Fruit fly (Drosophila melanogaster) whole organism, wandering third instar larva: ENCODE data around the gene CG31380.

Experiments
- Abd-B ChIP-seq: fragments of >200 bp; optimal IDR thresholded peaks from 2 replicates; lab custom pipeline; 2017; ENCODE audit warnings: missing biosample characterization, missing genetic modification characterization
- CG9705 ChIP-seq: fragments of 200-800 bp; sonication (Bioruptor generic); optimal IDR thresholded peaks from 2 replicates; lab custom pipeline; 2018; ENCODE audit warnings: missing biosample characterization, mild to moderate bottlenecking, missing genetic modification characterization
- CrebA ChIP-seq: fragments of 200-800 bp; sonication (Bioruptor generic); optimal IDR thresholded peaks from 2 replicates; lab custom pipeline; 2016; ENCODE audit warnings: missing biosample characterization, mild to moderate bottlenecking, missing genetic modification characterization, borderline replicate concordance
- Dfd ChIP-seq: fragments of >200 bp; optimal IDR thresholded peaks from 2 replicates; lab custom pipeline; 2017; ENCODE audit warnings: missing biosample characterization, missing genetic modification characterization
- Dif ChIP-seq: fragments of 200-275, 200-300 bp; sonication (Bioruptor generic); optimal IDR thresholded peaks from 2 replicates; lab custom pipeline; 2018; ENCODE audit warnings: missing biosample characterization, missing genetic modification characterization; ENCODE audit not compliant: partially characterized antibody
- GATAd ChIP-seq: sonication (Bioruptor generic); optimal IDR thresholded peaks from 2 replicates; lab custom pipeline; 2016; ENCODE audit warnings: missing biosample characterization, missing genetic modification characterization
- Hnf4 ChIP-seq: fragments of 200-800 bp; sonication (Bioruptor generic); optimal IDR thresholded peaks from 2 replicates; lab custom pipeline; 2016; ENCODE audit warnings: missing biosample characterization, mild to moderate bottlenecking, missing genetic modification characterization
- Hr78 ChIP-seq: fragments of >200 bp; optimal IDR thresholded peaks from 2 replicates; lab custom pipeline; 2017; ENCODE audit warnings: missing biosample characterization, missing genetic modification characterization
- Hr83 ChIP-seq: fragments of 200-300 bp; sonication (Bioruptor generic); optimal IDR thresholded peaks from 2 replicates; lab custom pipeline; 2016; ENCODE audit warnings: missing biosample characterization, mild to moderate bottlenecking, missing genetic modification characterization, moderate library complexity; ENCODE audit not compliant: poor library complexity, severe bottlenecking
- Jra ChIP-seq: sonication (Bioruptor generic); optimal IDR thresholded peaks from 2 replicates; lab custom pipeline; 2016; ENCODE audit warnings: missing biosample characterization, missing genetic modification characterization
- Mio ChIP-seq: sonication (Bioruptor generic); optimal IDR thresholded peaks from 2 replicates; lab custom pipeline; 2016; ENCODE audit warnings: missing biosample characterization, missing genetic modification characterization
- Myc ChIP-seq: fragments of >200 bp; optimal IDR thresholded peaks from 2 replicates; lab custom pipeline; 2017
- N ChIP-seq: fragments of >200 bp; optimal IDR thresholded peaks from 2 replicates; lab custom pipeline; 2018; ENCODE audit warnings: missing biosample characterization, missing external identifiers, missing genetic modification characterization
- OdsH ChIP-seq: fragments of 200-800 bp; sonication (Bioruptor generic); optimal IDR thresholded peaks from 2 replicates; lab custom pipeline; 2016; ENCODE audit warnings: missing biosample characterization, mild to moderate bottlenecking, missing genetic modification characterization
- Rel ChIP-seq, 2 experiments: fragments of 200-800 bp; sonication (Bioruptor generic) in 1 of 2; optimal IDR thresholded peaks; 2 replicates in 1 of 2; 3 replicates in 1 of 2; lab custom pipeline; 2016 to 2019; ENCODE audit warnings: mild to moderate bottlenecking in 2 of 2, missing biosample characterization in 2 of 2, missing genetic modification characterization in 2 of 2, moderate library complexity in 1 of 2
- Sp1 ChIP-seq: fragments of 200-800 bp; sonication (Bioruptor generic); optimal IDR thresholded peaks from 3 replicates; lab custom pipeline; 2019; ENCODE audit warnings: missing biosample characterization, mild to moderate bottlenecking, missing genetic modification characterization, moderate library complexity
- Vsx2 ChIP-seq: fragments of 200-300, 225-300 bp; sonication (Bioruptor generic); optimal IDR thresholded peaks from 2 replicates; lab custom pipeline; 2018; ENCODE audit warnings: missing biosample characterization, missing genetic modification characterization; ENCODE audit not compliant: partially characterized antibody
- br ChIP-seq: fragments of 200-800 bp; sonication (Bioruptor generic); optimal IDR thresholded peaks from 2 replicates; lab custom pipeline; 2016; ENCODE audit warnings: missing biosample characterization, missing genetic modification characterization
- brk ChIP-seq: fragments of 200-800 bp; sonication (Bioruptor generic); optimal IDR thresholded peaks from 2 replicates; lab custom pipeline; 2016; ENCODE audit warnings: missing biosample characterization, mild to moderate bottlenecking, missing genetic modification characterization
- dl ChIP-seq, 2 experiments: fragments of 175-275, 200-275 bp in 1 of 2; fragments of 200-275 bp in 1 of 2; sonication (Bioruptor generic); optimal IDR thresholded peaks; lab custom pipeline; 2018; ENCODE audit warnings: mild to moderate bottlenecking in 2 of 2, missing biosample characterization in 2 of 2, missing genetic modification characterization in 2 of 2, moderate library complexity in 2 of 2; ENCODE audit not compliant: partially characterized antibody in 2 of 2, insufficient read depth in 1 of 2
- dsf ChIP-seq: sonication (Bioruptor generic); optimal IDR thresholded peaks from 2 replicates; lab custom pipeline; 2016; ENCODE audit warnings: missing biosample characterization, missing genetic modification characterization, borderline replicate concordance
- ey ChIP-seq: fragments of 200-800 bp; sonication (Bioruptor generic); optimal IDR thresholded peaks from 2 replicates; lab custom pipeline; 2016; ENCODE audit warnings: missing biosample characterization, missing genetic modification characterization
- foxo ChIP-seq, 2 experiments: fragments of 200-800 bp; sonication (Bioruptor generic); optimal IDR thresholded peaks; 2 replicates in 1 of 2; 3 replicates in 1 of 2; lab custom pipeline; 2016 to 2017; ENCODE audit warnings: missing biosample characterization in 2 of 2, missing genetic modification characterization in 2 of 2
- fru ChIP-seq: fragments of 200-800 bp; sonication (Bioruptor generic); optimal IDR thresholded peaks from 3 replicates; lab custom pipeline; 2016; ENCODE audit warnings: missing biosample characterization, mild to moderate bottlenecking, missing genetic modification characterization
- pan ChIP-seq: fragments of >200 bp; optimal IDR thresholded peaks from 2 replicates; lab custom pipeline; 2017
- rgr ChIP-seq: fragments of 200-800 bp; sonication (Bioruptor generic); optimal IDR thresholded peaks from 3 replicates; lab custom pipeline; 2016; ENCODE audit warnings: missing biosample characterization, mild to moderate bottlenecking, missing genetic modification characterization
- sage ChIP-seq: fragments of 200-800 bp; sonication (Bioruptor generic); optimal IDR thresholded peaks from 2 replicates; lab custom pipeline; 2016; ENCODE audit warnings: missing biosample characterization, mild to moderate bottlenecking, missing genetic modification characterization
- sv ChIP-seq: fragments of 200-800 bp; sonication (Bioruptor generic); optimal IDR thresholded peaks from 3 replicates; lab custom pipeline; 2016; ENCODE audit warnings: missing biosample characterization, missing genetic modification characterization
- tai ChIP-seq: sonication (Bioruptor generic); optimal IDR thresholded peaks from 2 replicates; lab custom pipeline; 2016; ENCODE audit warnings: missing biosample characterization, missing genetic modification characterization
- usp ChIP-seq: fragments of >200 bp; optimal IDR thresholded peaks from 2 replicates; lab custom pipeline; 2017; ENCODE audit warnings: missing biosample characterization, missing genetic modification characterization
- woc ChIP-seq: sonication (Bioruptor generic); optimal IDR thresholded peaks from 2 replicates; lab custom pipeline; 2016; ENCODE audit warnings: missing biosample characterization, mild to moderate bottlenecking, missing genetic modification characterization

CG31380 gene

dm6 chr3R:25829598-25829997 lies 40.3 kb upstream of the CG31380 start, which contains the start of gene Mst57Dc:
Mst57Dc (minus strand) TSS chr3R:25829698.
- TF ChIP-seq Hr78 = no peak
- TF ChIP-seq Vsx2 (GFP tag; lab: Kevin White, UChicago) = no peak

- TF ChIP-seq dsf (no peak), Dfd (GFP tag; lab: Kevin White, UChicago) (no peak), brk (GFP tag; lab: Kevin White, UChicago) (no peak), Abd-B (GFP tag; lab: Kevin White, UChicago) (no peak), ey (GFP tag; lab: Kevin White, UChicago) (no peak), rgr (no peak), Mio (GFP tag; lab: Kevin White, UChicago) (no peak), GATAd (GFP tag; lab: Kevin White, UChicago) (no peak), tai (no peak)
- TF ChIP-seq, all 38 proteins: peak for 0
Observed at dm6 chr3R:25815179-25815578, 25.9 kb upstream of the CG31380 start, which contains the start of gene CG14354. CG14354 (plus strand) TSS chr3R:25815479.

dm6 chr3R:25811611-25812010 lies 22.4 kb upstream of the CG31380 start, which contains the start of the genes Acam and CG17770:
Acam (plus strand) TSS chr3R:25811911.
CG17770 (plus strand) TSS chr3R:25811911.
- TF ChIP-seq N (GFP tag; lab: Kevin White, UChicago) (no peak), Hr83 (GFP tag; lab: Kevin White, UChicago) (no peak), Hr78 (no peak), dl (GFP tag; optimal IDR thresholded peaks at IDR 0.05; lab: Kevin White, UChicago; ENCODE audit: insufficient read depth in 1 of 2, partially characterized antibody in 2 of 2) (no peak), tai (no peak), rgr (no peak), sv (no peak), Myc (lab: Kevin White, UChicago) (no peak), Abd-B (GFP tag; lab: Kevin White, UChicago) (no peak), fru (GFP tag; lab: Kevin White, UChicago) (no peak), CG9705 (GFP tag; lab: Kevin White, UChicago) (no peak), usp (GFP tag; lab: Kevin White, UChicago) (no peak), Hnf4 (GFP tag; lab: Kevin White, UChicago) (no peak)

DNA sequence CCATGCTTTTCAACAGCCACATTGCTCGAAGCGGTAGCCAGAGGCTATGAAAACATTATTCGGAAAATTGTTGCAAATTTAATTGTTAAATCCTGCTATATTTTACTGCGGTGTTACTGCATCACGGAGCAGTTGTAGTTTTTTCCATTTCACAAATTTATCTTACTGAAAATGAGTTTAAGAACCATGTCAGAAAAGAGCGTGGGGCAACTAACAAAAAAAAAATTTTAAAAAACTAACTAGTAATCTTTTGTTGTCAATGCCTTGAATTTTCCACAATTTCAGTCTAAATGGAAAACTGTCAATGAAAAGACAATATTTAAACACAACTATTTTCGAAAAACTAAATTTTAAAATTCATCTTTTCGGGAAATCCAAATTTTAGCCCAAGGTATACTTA lies 21.5 kb upstream of the CG31380 start, which contains the start of gene CG5024:
Gene CG5024, plus strand, starts transcription at position 301 of the 400 bp plus-strand sequence.
- TF ChIP-seq dsf (no peak), sage (GFP tag; lab: Kevin White, UChicago) (no peak), CG9705 (GFP tag; lab: Kevin White, UChicago) (no peak), foxo (GFP tag; optimal IDR thresholded peaks at IDR 0.05; lab: Kevin White, UChicago) (no peak), woc (GFP tag; lab: Kevin White, UChicago) (no peak), Mio (GFP tag; lab: Kevin White, UChicago) (no peak), GATAd (GFP tag; lab: Kevin White, UChicago) (no peak), Hr78 (no peak), rgr (no peak)

dm6 chr3R:25806145-25806544 lies 16.9 kb upstream of the CG31380 start, which contains the start of gene BG642167:
BG642167 (plus strand) TSS chr3R:25806445.
- TF ChIP-seq CG9705 (GFP tag; lab: Kevin White, UChicago) (no peak), Hnf4 (GFP tag; lab: Kevin White, UChicago) (no peak), Rel (GFP tag; optimal IDR thresholded peaks at IDR 0.05; lab: Kevin White, UChicago) (no peak), Rel (tag; optimal IDR thresholded peaks at IDR 0.05; lab: Kevin White, UChicago) (no peak), usp (GFP tag; lab: Kevin White, UChicago) (no peak), fru (GFP tag; lab: Kevin White, UChicago) (no peak), rgr (no peak), Dif (no peak)

- TF ChIP-seq Dfd (GFP tag; lab: Kevin White, UChicago) (no peak), Myc (lab: Kevin White, UChicago) (no peak), Sp1 (GFP tag; lab: Kevin White, UChicago) (no peak), rgr (no peak), sv (no peak), Mio (GFP tag; lab: Kevin White, UChicago) (no peak), pan (no peak), CG9705 (GFP tag; lab: Kevin White, UChicago) (no peak), CrebA (GFP tag; lab: Kevin White, UChicago) (no peak), Hr78 (no peak), tai (no peak), Hr83 (GFP tag; lab: Kevin White, UChicago) (no peak), dsf (no peak), sage (GFP tag; lab: Kevin White, UChicago) (no peak), br (no peak), Jra (GFP tag; lab: Kevin White, UChicago) (no peak), OdsH (GFP tag; lab: Kevin White, UChicago) (no peak), dl (GFP tag; optimal IDR thresholded peaks at IDR 0.05; lab: Kevin White, UChicago; ENCODE audit: insufficient read depth in 1 of 2, partially characterized antibody in 2 of 2) (no peak)
Observed at dm6 chr3R:25791807-25792206, 2.6 kb upstream of the CG31380 start.
